Fruit fly (Drosophila melanogaster): Measurements from ENCODE around the gene Drak.
A peak's percentile ranks its signal among the peaks of the same experiment; 100 is the strongest.

Drak gene

DNA sequence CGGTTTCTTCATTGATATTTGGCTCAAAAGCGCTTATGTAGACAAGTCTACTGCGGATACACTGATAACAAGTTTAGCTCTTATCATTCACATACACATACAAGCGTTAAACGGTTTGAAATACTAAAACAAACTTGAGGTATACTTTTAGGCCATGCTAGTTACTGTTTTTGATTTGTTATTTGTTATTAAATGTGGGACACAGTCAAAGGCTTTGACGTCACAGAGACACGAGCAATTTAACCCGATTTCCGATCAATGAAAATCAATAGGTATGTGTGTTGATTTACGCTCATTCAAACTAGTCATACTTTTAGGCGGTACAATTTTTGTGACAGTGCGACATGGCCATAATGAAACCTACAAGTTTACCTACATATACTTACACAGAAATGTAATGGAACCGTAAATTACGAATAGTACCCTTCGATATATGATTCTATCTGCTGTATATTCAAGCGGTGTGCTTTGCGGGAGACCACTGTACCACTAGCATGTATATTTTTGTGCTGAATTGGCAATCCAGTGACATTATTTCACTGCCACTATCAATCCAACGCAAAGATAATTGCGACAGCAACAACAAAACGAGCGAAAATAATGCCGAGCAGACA, 46.0 kb upstream of the Drak start (continued):
- TF ChIP-seq slp2 (GFP tag; optimal IDR thresholded peaks at IDR 0.05), result peak; percentile 42
- no peak for TF ChIP-seq inv (GFP tag; IDR thresholded peaks at IDR 0.05; ENCODE audit: partially characterized antibody)
- TF ChIP-seq CG8388 (GFP tag; optimal IDR thresholded peaks at IDR 0.05), result no peak
- peak; percentile 72 for TF ChIP-seq CG14667 (GFP tag; IDR thresholded peaks at IDR 0.05)

DNA sequence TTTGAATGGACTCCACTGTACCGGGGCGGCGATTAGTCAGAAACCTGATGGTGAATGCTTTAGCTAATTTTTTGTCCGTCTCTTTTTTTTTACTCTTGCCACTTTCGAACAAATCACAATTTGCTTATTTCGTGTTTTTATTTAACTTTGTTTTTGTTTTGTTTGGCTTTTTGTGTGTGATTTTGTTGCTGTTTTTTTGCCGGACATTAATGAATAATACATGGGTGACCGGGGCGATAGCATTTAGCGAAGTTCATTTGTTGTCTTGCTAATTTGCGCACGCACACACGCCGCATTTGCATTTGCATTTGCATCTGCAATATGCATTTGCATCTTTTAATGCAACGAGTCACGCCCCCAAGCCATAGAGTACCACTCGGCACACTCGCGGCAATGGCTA, 44.3 kb upstream of the Drak start:
- TF ChIP-seq sens (GFP tag) (peak; percentile 19), org-1 (GFP tag; optimal IDR thresholded peaks at IDR 0.05) (no peak), Ets65A (GFP tag) (peak; percentile 60), vvl (GFP tag; IDR thresholded peaks at IDR 0.05) (peak; percentile 55; the same call in 1 of the 2 replicates)

DNA sequence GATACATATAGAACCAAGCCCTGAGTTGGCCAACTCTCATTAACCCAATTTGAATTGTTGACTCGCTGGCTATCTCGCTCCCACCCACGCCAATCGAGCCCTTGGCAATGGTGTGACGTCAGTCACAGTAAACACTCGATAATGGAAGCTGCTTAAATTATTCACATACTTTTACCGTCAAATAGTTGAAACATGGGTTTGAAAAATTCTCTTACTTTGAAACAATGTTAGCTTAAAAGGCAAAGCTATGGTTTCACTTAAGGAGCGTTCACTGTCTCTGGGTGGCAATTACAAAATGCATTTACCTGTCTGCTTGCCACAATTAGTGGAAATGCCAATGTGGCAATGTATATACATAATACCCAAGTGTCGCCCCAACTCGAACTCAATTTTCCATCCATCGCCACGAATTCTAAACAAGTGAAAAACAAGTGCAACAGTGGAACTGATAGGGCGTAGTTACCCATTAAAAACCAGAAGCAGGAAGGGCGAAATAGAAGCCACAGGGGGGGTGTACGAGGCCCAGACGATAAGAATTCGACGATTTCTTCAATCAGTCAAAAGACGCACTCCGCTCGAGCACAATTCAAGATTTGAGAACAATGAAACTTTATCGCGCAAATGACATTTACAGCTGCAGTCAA, 43.3 kb upstream of the Drak start:
- TF ChIP-seq dmrt11E (tag; optimal IDR thresholded peaks at IDR 0.05) (peak; percentile 44), bigmax (GFP tag; optimal IDR thresholded peaks at IDR 0.05) (no peak), CG2712 (tag; optimal IDR thresholded peaks at IDR 0.05) (peak; percentile 82), CG12659 (GFP tag; optimal IDR thresholded peaks at IDR 0.05) (peak; percentile 86), tgo (GFP tag; IDR thresholded peaks at IDR 0.05) (peak; percentile 86), CG10431 (GFP tag; optimal IDR thresholded peaks at IDR 0.05) (peak; percentile 52), ham (GFP tag; IDR thresholded peaks at IDR 0.05) (peak; percentile 68; the same call in 1 of the 2 replicates), Dip3 (GFP tag; optimal IDR thresholded peaks at IDR 0.05) (peak; percentile 76), pita (GFP tag; optimal IDR thresholded peaks at IDR 0.05) (no peak), Rfx (GFP tag; IDR thresholded peaks at IDR 0.05) (peak; percentile 91), CG18011 (GFP tag; optimal IDR thresholded peaks at IDR 0.05) (peak; percentile 28), bsh (GFP tag; optimal IDR thresholded peaks at IDR 0.05) (peak in 1 of 2 experiments; percentile 84), CG14965 (GFP tag; optimal IDR thresholded peaks at IDR 0.05; ENCODE audit: borderline replicate concordance) (peak; percentile 35), CG17361 (GFP tag; IDR thresholded peaks at IDR 0.05) (peak; percentile 82), Trl (optimal IDR thresholded peaks at IDR 0.05) (no peak), Trl (GFP tag; optimal IDR thresholded peaks at IDR 0.05) (peak; percentile 83), CG9932 (GFP tag; IDR thresholded peaks at IDR 0.05) (peak; percentile 86), CG14667 (GFP tag; IDR thresholded peaks at IDR 0.05) (peak; percentile 85), MBD-R2 (GFP tag; IDR thresholded peaks at IDR 0.05) (peak; percentile 61; the same call in 1 of the 2 replicates), CG10565 (GFP tag; optimal IDR thresholded peaks at IDR 0.05) (no peak), Ptx1 (GFP tag; IDR thresholded peaks at IDR 0.05) (peak; percentile 90), Oaz (GFP tag; IDR thresholded peaks at IDR 0.05) (peak; percentile 79), CG10979 (tag; optimal IDR thresholded peaks at IDR 0.05) (peak; percentile 71), CG10274 (GFP tag; optimal IDR thresholded peaks at IDR 0.05) (peak; percentile 71), aop (GFP tag; IDR thresholded peaks at IDR 0.05) (peak; percentile 60; the same call in 1 of the 2 replicates), CG3407 (GFP tag; optimal IDR thresholded peaks at IDR 0.05) (peak; percentile 49), slbo (GFP tag; IDR thresholded peaks at IDR 0.05) (peak; percentile 89), ftz-f1 (GFP tag; optimal IDR thresholded peaks at IDR 0.05) (peak; percentile 26), dati (GFP tag; IDR thresholded peaks at IDR 0.05) (peak; percentile 68), CG7839 (tag; optimal IDR thresholded peaks at IDR 0.05) (peak; percentile 90), Hand (GFP tag; optimal IDR thresholded peaks at IDR 0.05) (peak; percentile 60), caup (GFP tag; optimal IDR thresholded peaks at IDR 0.05; ENCODE audit: severe bottlenecking) (peak; percentile 80), scrt (GFP tag; optimal IDR thresholded peaks at IDR 0.05) (peak; percentile 80), CG10366 (GFP tag; IDR thresholded peaks at IDR 0.05) (peak; percentile 86), Hmx (GFP tag; optimal IDR thresholded peaks at IDR 0.05) (peak; percentile 9), CG3838 (GFP tag; optimal IDR thresholded peaks at IDR 0.05) (peak; percentile 33), CG15479 (GFP tag; optimal IDR thresholded peaks at IDR 0.05) (peak; percentile 24), CG4820 (GFP tag; optimal IDR thresholded peaks at IDR 0.05) (peak; percentile 75), CG7786 (GFP tag; optimal IDR thresholded peaks at IDR 0.05) (peak; percentile 84)

All from whole organism, embryonic.